Fruit fly (Drosophila melanogaster) whole organism, embryonic: ENCODE results near the gene BckdhA.

Experiments
- amos ChIP-seq: fragments of 200-800 bp; sonication (Bioruptor generic); IDR thresholded peaks from 2 replicates; pipeline ENCODE4 v1.3.6; 2022; ENCODE audit warnings: missing biosample characterization, missing genetic modification characterization; ENCODE audit not compliant: partially characterized antibody
- kay ChIP-seq: fragments of 200-800 bp; sonication (Bioruptor generic); optimal IDR thresholded peaks from 2 replicates; lab custom pipeline; 2016; ENCODE audit warnings: missing biosample characterization, missing genetic modification characterization

- TF ChIP-seq amos (GFP tag; lab: Robert Waterston, UW) = no peak
- TF ChIP-seq kay (GFP tag; lab: Kevin White, UChicago) = no peak
Observed at dm6 chr3R:9529913-9530312, 25.7 kb upstream of the BckdhA start.
